Worm (Caenorhabditis elegans): ENCODE measurements around the gene srh-250.

Gene srh-250

DNA sequence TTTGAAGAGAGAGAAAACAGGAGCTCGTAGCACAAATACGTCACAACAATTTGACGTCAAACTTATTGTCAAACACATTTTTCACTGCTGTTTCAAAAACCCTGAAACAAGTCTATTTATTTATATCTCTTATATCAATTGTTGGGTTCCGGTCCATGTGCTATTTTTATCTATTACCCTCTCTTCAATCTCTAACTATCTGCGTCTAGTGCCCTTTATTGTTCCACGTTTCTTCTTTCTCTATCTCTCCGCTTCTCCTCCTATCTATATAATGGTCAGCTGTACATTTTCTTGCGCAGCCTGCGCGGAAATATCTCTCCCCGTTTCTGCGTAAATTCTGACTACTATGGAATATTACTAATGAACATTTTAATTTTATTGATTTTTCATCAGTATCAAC lies 18.5 kb downstream of the srh-250 start:
- TF ChIP-seq unc-120 (tag; optimal IDR thresholded peaks at IDR 0.05; ENCODE audit: poor library complexity, severe bottlenecking) (peak; percentile 54), lin-32 (GFP tag; optimal IDR thresholded peaks at IDR 0.05) (no peak), elt-3 (tag; optimal IDR thresholded peaks at IDR 0.05) (peak; percentile 34), zip-8 (tag; optimal IDR thresholded peaks at IDR 0.05) (no peak), sem-2 (GFP tag; optimal IDR thresholded peaks at IDR 0.05) (no peak), mls-2 (tag; optimal IDR thresholded peaks at IDR 0.05) (peak; percentile 10), bed-3 (GFP tag; optimal IDR thresholded peaks at IDR 0.05) (no peak), elt-1 (tag; optimal IDR thresholded peaks at IDR 0.05; ENCODE audit: borderline replicate concordance, insufficient read depth) (no peak), drap-1 (GFP tag; optimal IDR thresholded peaks at IDR 0.05) (no peak), nhr-237 (tag; optimal IDR thresholded peaks at IDR 0.05) (peak; percentile 69), nhr-28 (tag; optimal IDR thresholded peaks at IDR 0.05) (no peak), flh-1 (GFP tag; optimal IDR thresholded peaks at IDR 0.05) (no peak), snpc-4 (tag; optimal IDR thresholded peaks at IDR 0.05) (no peak), blmp-1 (tag; optimal IDR thresholded peaks at IDR 0.05) (no peak), hlh-1 (tag; optimal IDR thresholded peaks at IDR 0.05) (peak; percentile 72), M03D4.4 (tag; optimal IDR thresholded peaks at IDR 0.05) (no peak), ceh-43 (GFP tag; optimal IDR thresholded peaks at IDR 0.05) (no peak), unc-62 (GFP tag; optimal IDR thresholded peaks at IDR 0.05) (peak; percentile 24), ztf-11 (tag; optimal IDR thresholded peaks at IDR 0.05) (no peak), nhr-12 (tag; optimal IDR thresholded peaks at IDR 0.05) (no peak), pha-4 (tag; optimal IDR thresholded peaks at IDR 0.05) (peak; percentile 38), mab-5 (tag; optimal IDR thresholded peaks at IDR 0.05) (no peak), lsy-2 (tag; optimal IDR thresholded peaks at IDR 0.05) (peak; percentile 14), nhr-2 (tag; optimal IDR thresholded peaks at IDR 0.05) (no peak), cnd-1 (tag; optimal IDR thresholded peaks at IDR 0.05) (no peak), ces-1 (GFP tag; optimal IDR thresholded peaks at IDR 0.05) (peak; percentile 88), mep-1 (tag; optimal IDR thresholded peaks at IDR 0.05) (no peak), ham-2 (GFP tag; optimal IDR thresholded peaks at IDR 0.05) (peak; percentile 22), nhr-76 (tag; optimal IDR thresholded peaks at IDR 0.05) (no peak), unc-39 (tag; optimal IDR thresholded peaks at IDR 0.05) (no peak), tbx-8 (GFP tag; optimal IDR thresholded peaks at IDR 0.05) (no peak), lin-13 (tag; optimal IDR thresholded peaks at IDR 0.05) (no peak), ceh-83 (GFP tag; optimal IDR thresholded peaks at IDR 0.05) (no peak), sptf-1 (tag; optimal IDR thresholded peaks at IDR 0.05) (no peak), ceh-39 (tag; optimal IDR thresholded peaks at IDR 0.05) (peak; percentile 37)

DNA sequence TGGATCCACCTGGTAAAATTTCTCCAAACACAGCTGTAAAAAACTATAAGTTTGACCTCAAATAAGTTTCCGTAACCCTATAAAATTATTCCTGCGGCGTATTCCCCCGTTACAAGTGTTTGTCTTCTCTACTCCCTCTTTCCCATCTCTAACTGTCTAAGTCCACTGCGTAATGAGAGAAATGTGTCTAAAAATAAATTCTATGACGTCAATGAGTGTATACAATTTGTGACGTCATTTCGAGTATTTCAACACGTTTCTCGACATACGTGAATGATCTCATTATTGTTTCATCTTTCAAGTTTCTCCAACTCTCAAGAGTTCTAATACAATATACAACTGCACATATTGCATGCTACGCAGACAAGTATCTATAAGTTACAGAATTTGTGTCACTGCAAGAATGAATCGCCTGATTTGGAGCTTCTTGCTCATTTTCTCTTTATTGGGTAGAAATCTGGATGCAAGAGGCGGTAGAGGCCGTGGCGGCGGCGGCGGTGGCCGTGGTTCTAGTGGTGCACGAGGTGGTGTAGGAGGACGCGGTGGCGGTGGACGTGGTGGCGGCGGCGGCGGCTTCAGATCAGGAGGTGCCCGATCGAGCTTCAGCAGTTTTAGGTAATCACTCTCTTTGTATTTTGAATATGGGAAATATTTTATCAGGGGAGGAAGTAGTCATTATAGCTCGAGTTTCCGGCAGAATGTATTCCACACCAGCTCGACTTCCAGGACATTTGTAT lies 19.5 kb downstream of the srh-250 start, which contains the start of gene F53C3.6:
F53C3.6 (plus strand) TSS at position 385 of the 737 bp plus-strand sequence.
- TF ChIP-seq mep-1 (tag; optimal IDR thresholded peaks at IDR 0.05) (no peak), lsy-2 (tag; optimal IDR thresholded peaks at IDR 0.05) (no peak), nhr-237 (tag; optimal IDR thresholded peaks at IDR 0.05) (peak; percentile 23), zip-8 (tag; optimal IDR thresholded peaks at IDR 0.05) (peak; percentile 64), lin-32 (GFP tag; optimal IDR thresholded peaks at IDR 0.05) (no peak), ceh-83 (GFP tag; optimal IDR thresholded peaks at IDR 0.05) (peak; percentile 48), nhr-2 (tag; optimal IDR thresholded peaks at IDR 0.05) (peak; percentile 29), mab-5 (tag; optimal IDR thresholded peaks at IDR 0.05) (no peak), nhr-12 (tag; optimal IDR thresholded peaks at IDR 0.05) (no peak), ces-1 (GFP tag; optimal IDR thresholded peaks at IDR 0.05) (peak; percentile 94), unc-120 (tag; optimal IDR thresholded peaks at IDR 0.05; ENCODE audit: poor library complexity, severe bottlenecking) (no peak), ham-2 (GFP tag; optimal IDR thresholded peaks at IDR 0.05) (no peak), unc-62 (GFP tag; optimal IDR thresholded peaks at IDR 0.05) (peak; percentile 81), blmp-1 (tag; optimal IDR thresholded peaks at IDR 0.05) (no peak), bed-3 (GFP tag; optimal IDR thresholded peaks at IDR 0.05) (no peak)

DNA sequence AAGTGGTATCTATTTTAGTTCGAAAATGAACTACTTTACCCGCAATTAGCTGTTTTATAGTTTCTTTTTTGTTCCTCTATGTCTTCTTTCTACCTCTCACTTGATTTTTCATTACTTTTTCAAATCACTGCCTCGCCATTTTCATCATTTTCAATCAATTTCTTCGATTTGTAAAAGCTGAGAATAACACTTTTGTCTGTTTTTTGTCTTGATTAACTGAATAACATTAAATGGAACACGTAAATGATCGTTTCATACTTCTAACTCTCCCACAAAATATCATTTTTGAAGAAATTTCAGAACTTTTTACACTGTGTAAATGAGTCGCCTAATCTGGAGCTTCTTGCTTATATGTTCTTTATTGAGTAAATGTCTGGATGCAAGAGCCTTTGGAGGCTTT lies 22.7 kb downstream of the srh-250 start, which contains the start of gene F53C3.4:
F53C3.4 (plus strand) TSS at position 301 of the 400 bp plus-strand sequence.
- TF ChIP-seq tbx-8 (GFP tag; optimal IDR thresholded peaks at IDR 0.05) (no peak), pha-4 (tag; optimal IDR thresholded peaks at IDR 0.05) (no peak), zip-8 (tag; optimal IDR thresholded peaks at IDR 0.05) (no peak), nhr-12 (tag; optimal IDR thresholded peaks at IDR 0.05) (no peak), ceh-43 (GFP tag; optimal IDR thresholded peaks at IDR 0.05) (no peak), elt-3 (tag; optimal IDR thresholded peaks at IDR 0.05) (no peak), blmp-1 (tag; optimal IDR thresholded peaks at IDR 0.05) (no peak), ceh-83 (GFP tag; optimal IDR thresholded peaks at IDR 0.05) (no peak)

Data from whole organism, mixed stage, embryonic.